Worm (Caenorhabditis elegans) whole organism, midembryonic: ENCODE data around the gene F38A5.8.

Experiments used
- T22C8.4 ChIP-seq: fragments of 200-800 bp; sonication (Bioruptor generic); IDR thresholded peaks from 2 replicates; pipeline ENCODE4 v1.3.6; 2022; ENCODE audit warnings: missing genetic modification characterization, missing compliant biosample characterization
- cog-1 ChIP-seq: sonication (generic microtip); optimal IDR thresholded peaks from 2 replicates; lab custom pipeline; 2016; ENCODE audit warnings: missing genetic modification characterization, missing compliant biosample characterization
- flt-1 ChIP-seq: fragments of 200-800 bp; sonication (Bioruptor generic); IDR thresholded peaks from 2 replicates; pipeline ENCODE4 v1.3.6; 2022; ENCODE audit warnings: missing genetic modification characterization, missing compliant biosample characterization
- klf-2 ChIP-seq: fragments of 200-800 bp; sonication (Bioruptor generic); conservative IDR thresholded peaks from 2 replicates; pipeline ENCODE4 v1.3.6; 2022; ENCODE audit warnings: missing genetic modification reagents, missing genetic modification characterization, missing compliant biosample characterization
- ref-1 ChIP-seq: fragments of 200-800 bp; sonication (Bioruptor generic); conservative IDR thresholded peaks from 2 replicates; pipeline ENCODE4 v1.3.6; 2022; ENCODE audit warnings: missing genetic modification reagents, missing genetic modification characterization, missing compliant biosample characterization
- tab-1 ChIP-seq: fragments of 200-800 bp; sonication (Bioruptor generic); IDR thresholded peaks from 2 replicates; pipeline ENCODE4 v1.3.6; 2022; ENCODE audit warnings: missing genetic modification characterization, missing compliant biosample characterization
- ztf-23 ChIP-seq: fragments of 200-800 bp; sonication (Bioruptor generic); IDR thresholded peaks from 2 replicates; pipeline ENCODE4 v1.3.6; 2022; ENCODE audit warnings: missing genetic modification reagents, missing genetic modification characterization, missing compliant biosample characterization
- ztf-29 ChIP-seq: fragments of 200-800 bp; sonication (Bioruptor generic); IDR thresholded peaks from 2 replicates; pipeline ENCODE4 v1.3.6; 2022; ENCODE audit warnings: missing genetic modification reagents, missing genetic modification characterization, missing compliant biosample characterization

DNA sequence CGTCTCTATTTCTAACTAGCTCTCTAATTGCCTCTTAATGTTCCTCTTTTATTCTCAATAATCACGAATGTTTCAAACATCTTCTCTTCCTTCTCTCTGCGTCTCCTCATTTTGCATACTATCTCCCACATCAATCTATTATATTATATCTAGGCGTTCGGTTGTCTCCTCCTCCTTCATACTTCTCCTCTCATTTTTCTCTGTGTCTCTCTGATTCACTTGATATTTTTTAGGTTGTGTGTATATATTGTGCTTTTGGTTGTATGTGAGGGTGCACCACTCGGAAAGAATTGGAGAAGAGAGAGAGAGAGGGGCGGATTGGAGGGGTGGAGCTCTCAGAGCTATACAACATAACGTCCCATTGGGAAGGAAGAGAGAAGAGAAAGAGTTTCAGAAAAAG lies 49.1 kb downstream of the F38A5.8 start:
- TF ChIP-seq ref-1 (GFP tag; lab: Robert Waterston, UW) = no peak
- 0 out of 2 replicates have a peak, but pooled peaks have one; percentile 37 for TF ChIP-seq flt-1 (GFP tag; lab: Robert Waterston, UW)
- no peak for TF ChIP-seq klf-2
- peak; percentile 62 for TF ChIP-seq ztf-23
- no peak for TF ChIP-seq T22C8.4 (GFP tag; lab: Robert Waterston, UW)
- 0 out of 2 replicates have a peak, but pooled peaks have one; percentile 19 for TF ChIP-seq tab-1 (GFP tag; lab: Robert Waterston, UW)
- peak; percentile 86 for TF ChIP-seq cog-1
- no peak for TF ChIP-seq ztf-29 (GFP tag; lab: Robert Waterston, UW)
